Worm (Caenorhabditis elegans): Measurements from ENCODE around the gene F09E5.12.

The F09E5.12 gene

ce11 chrII:5374967-5375366, 4.4 kb upstream of the F09E5.12 start, which contains the start of gene algn-2:
algn-2 (plus strand) TSS chrII:5375267.
- TF ChIP-seq sdz-12 (GFP tag; optimal IDR thresholded peaks at IDR 0.05) (no peak), fos-1 (tag; optimal IDR thresholded peaks at IDR 0.05) (no peak), R02D3.7 (tag; optimal IDR thresholded peaks at IDR 0.05) (no peak), hlh-11 (tag; optimal IDR thresholded peaks at IDR 0.05) (no peak), dmd-6 (GFP tag; IDR thresholded peaks at IDR 0.05) (no peak), rbr-2 (tag; optimal IDR thresholded peaks at IDR 0.05) (no peak), php-3 (GFP tag; IDR thresholded peaks at IDR 0.05) (no peak), F44E2.7 (GFP tag; IDR thresholded peaks at IDR 0.05) (no peak), lin-29 (GFP tag; IDR thresholded peaks at IDR 0.05) (no peak), nhr-111 (GFP tag; optimal IDR thresholded peaks at IDR 0.05) (no peak), jun-1 (tag; optimal IDR thresholded peaks at IDR 0.05) (no peak), dmd-9 (GFP tag; IDR thresholded peaks at IDR 0.05) (no peak)

ce11 chrII:5373275-5374047, 2.9 kb upstream of the F09E5.12 start, which contains the start of the genes agt-2 and F09E5.3:
agt-2 (minus strand) TSS chrII:5373827.
F09E5.3 (plus strand) TSS chrII:5373997.
- peak; percentile 95 for TF ChIP-seq mep-1 (tag; optimal IDR thresholded peaks at IDR 0.05)
- no peak for TF ChIP-seq ama-1 (optimal IDR thresholded peaks at IDR 0.05)
- peak in 1 of 2 experiments; percentile 88 for TF ChIP-seq unc-62 (GFP tag; optimal IDR thresholded peaks at IDR 0.05 in 1 of 2)
- TF ChIP-seq unc-62 (tag; optimal IDR thresholded peaks at IDR 0.05): no peak
- peak; percentile 73 for TF ChIP-seq nhr-25 (tag; optimal IDR thresholded peaks at IDR 0.05; ENCODE audit: borderline replicate concordance, insufficient read depth)
- TF ChIP-seq ceh-44 (GFP tag; IDR thresholded peaks at IDR 0.05): no peak
- peak; percentile 86 for TF ChIP-seq lin-38 (GFP tag; IDR thresholded peaks at IDR 0.05)
- no peak for TF ChIP-seq Y105C5A.15 (GFP tag; IDR thresholded peaks at IDR 0.05)
- TF ChIP-seq zfp-2 (tag; optimal IDR thresholded peaks at IDR 0.05): peak; percentile 23
- TF ChIP-seq mdl-1 (tag; optimal IDR thresholded peaks at IDR 0.05): peak in 1 of 2 experiments; percentile 42
- TF ChIP-seq nhr-48 (tag; optimal IDR thresholded peaks at IDR 0.05): peak; percentile 67
- peak; percentile 83 for TF ChIP-seq F37D6.2 (tag; optimal IDR thresholded peaks at IDR 0.05)
- TF ChIP-seq daf-8 (GFP tag; IDR thresholded peaks at IDR 0.05): no peak
- TF ChIP-seq nhr-76 (tag; optimal IDR thresholded peaks at IDR 0.05): no peak
- peak; percentile 80 for TF ChIP-seq T20F7.1 (GFP tag; optimal IDR thresholded peaks at IDR 0.05)
- peak; percentile 58 for TF ChIP-seq duxl-1 (tag; optimal IDR thresholded peaks at IDR 0.05; ENCODE audit: poor library complexity)
- TF ChIP-seq lin-39 (tag; optimal IDR thresholded peaks at IDR 0.05): no peak
- no peak for TF ChIP-seq daf-12 (tag; optimal IDR thresholded peaks at IDR 0.05)
- no peak for TF ChIP-seq sdz-12 (GFP tag; optimal IDR thresholded peaks at IDR 0.05)
- no peak for TF ChIP-seq mdt-29 (GFP tag; IDR thresholded peaks at IDR 0.05)
- no peak for TF ChIP-seq skn-1 (tag; optimal IDR thresholded peaks at IDR 0.05)
- TF ChIP-seq nhr-111 (GFP tag; optimal IDR thresholded peaks at IDR 0.05): no peak
- TF ChIP-seq F26F4.8 (GFP tag; conservative IDR thresholded peaks at IDR 0.05): no peak
- peak in 1 of 2 experiments; percentile 58 for TF ChIP-seq hif-1 (tag; optimal IDR thresholded peaks at IDR 0.05)
- no peak for TF ChIP-seq fos-1 (tag; optimal IDR thresholded peaks at IDR 0.05)
- TF ChIP-seq D1046.2 (GFP tag; IDR thresholded peaks at IDR 0.05): no peak
- 0 out of 2 replicates have a peak, but pooled peaks have one; percentile 17 for TF ChIP-seq nhr-42 (GFP tag; IDR thresholded peaks at IDR 0.05)
- peak; percentile 87 for TF ChIP-seq dpl-1 (GFP tag; optimal IDR thresholded peaks at IDR 0.05)
- peak; percentile 86 for TF ChIP-seq aha-1 (tag)
- no peak for TF ChIP-seq tag-97 (GFP tag; IDR thresholded peaks at IDR 0.05)
- TF ChIP-seq spr-3 (GFP tag; optimal IDR thresholded peaks at IDR 0.05): peak; percentile 43
- no peak for TF ChIP-seq Y75B8A.6 (GFP tag; IDR thresholded peaks at IDR 0.05)
- TF ChIP-seq dve-1 (tag; optimal IDR thresholded peaks at IDR 0.05; ENCODE audit: insufficient read depth): peak; percentile 91
- 0 out of 2 replicates have a peak, but pooled peaks have one; percentile 17 for TF ChIP-seq madf-9 (GFP tag; conservative IDR thresholded peaks at IDR 0.05)
- no peak for TF ChIP-seq lir-3 (tag; optimal IDR thresholded peaks at IDR 0.05)
- no peak for TF ChIP-seq ZK546.5 (tag; optimal IDR thresholded peaks at IDR 0.05)
- no peak for TF ChIP-seq ZK337.2 (GFP tag; IDR thresholded peaks at IDR 0.05)
- TF ChIP-seq ceh-62 (tag; optimal IDR thresholded peaks at IDR 0.05): no peak
- no peak for TF ChIP-seq R02D3.7 (tag; optimal IDR thresholded peaks at IDR 0.05)
- no peak for TF ChIP-seq saeg-2 (GFP tag; IDR thresholded peaks at IDR 0.05)
